Worm (Caenorhabditis elegans) whole organism, L3 larva: ENCODE measurements around the gene glb-16.

Experiments used
- R02D3.7 ChIP-seq: fragments of 150-350 bp; optimal IDR thresholded peaks from 2 replicates; lab custom pipeline; 2014; ENCODE audit warnings: missing biosample characterization, missing genetic modification characterization
- ZK546.5 ChIP-seq: sonication (generic microtip); optimal IDR thresholded peaks from 2 replicates; lab custom pipeline; 2017; ENCODE audit warnings: missing biosample characterization, missing genetic modification characterization
- aly-2 ChIP-seq: fragments of 150-350 bp; optimal IDR thresholded peaks from 2 replicates; lab custom pipeline; 2014; ENCODE audit warnings: missing biosample characterization, missing genetic modification characterization
- ceh-16 ChIP-seq: sonication (generic microtip); optimal IDR thresholded peaks from 2 replicates; lab custom pipeline; 2017; ENCODE audit warnings: missing biosample characterization, missing genetic modification characterization
- ceh-28 ChIP-seq: fragments of 150-350 bp; optimal IDR thresholded peaks from 2 replicates; lab custom pipeline; 2014; ENCODE audit warnings: missing biosample characterization, missing genetic modification reagents, missing genetic modification characterization
- ceh-82 ChIP-seq: fragments of 150-350 bp; optimal IDR thresholded peaks from 2 replicates; lab custom pipeline; 2014; ENCODE audit warnings: missing biosample characterization, missing genetic modification characterization
- ceh-9 ChIP-seq: sonication (generic microtip); optimal IDR thresholded peaks from 2 replicates; lab custom pipeline; 2018; ENCODE audit warnings: missing biosample characterization, missing genetic modification characterization
- daf-12 ChIP-seq: fragments of 150-350 bp; optimal IDR thresholded peaks from 2 replicates; lab custom pipeline; 2014; ENCODE audit warnings: missing biosample characterization, missing genetic modification reagents, missing genetic modification characterization
- egl-27 ChIP-seq: sonication (generic microtip); optimal IDR thresholded peaks from 4 replicates; lab custom pipeline; 2017; ENCODE audit warnings: missing biosample characterization, missing genetic modification reagents, missing genetic modification characterization
- egl-5 ChIP-seq: fragments of 150-350 bp; optimal IDR thresholded peaks from 2 replicates; lab custom pipeline; 2017; ENCODE audit warnings: missing biosample characterization, missing genetic modification reagents, missing genetic modification characterization, inconsistent platforms
- elt-1 ChIP-seq: fragments of 150-350 bp; optimal IDR thresholded peaks from 2 replicates; lab custom pipeline; 2014; ENCODE audit warnings: missing biosample characterization, missing genetic modification characterization
- elt-2 ChIP-seq: sonication (generic microtip); optimal IDR thresholded peaks from 2 replicates; lab custom pipeline; 2016; ENCODE audit warnings: missing genetic modification reagents, mild to moderate bottlenecking, missing genetic modification characterization, missing compliant biosample characterization
- elt-3 ChIP-seq, 3 experiments: fragments of 150-350 bp in 1 of 3; sonication (generic microtip) in 2 of 3; optimal IDR thresholded peaks; 2 replicates in 2 of 3; 4 replicates in 1 of 3; lab custom pipeline; 2014 to 2017; ENCODE audit warnings: missing biosample characterization in 3 of 3, missing genetic modification characterization in 3 of 3
- fkh-10 ChIP-seq: sonication (generic microtip); optimal IDR thresholded peaks from 2 replicates; lab custom pipeline; 2017; ENCODE audit warnings: missing biosample characterization, missing genetic modification reagents, missing genetic modification characterization
- fos-1 ChIP-seq: fragments of 150-350 bp; optimal IDR thresholded peaks from 2 replicates; lab custom pipeline; 2014; ENCODE audit warnings: missing biosample characterization, missing genetic modification characterization
- hmg-11 ChIP-seq: sonication (generic microtip); optimal IDR thresholded peaks from 2 replicates; lab custom pipeline; 2016; ENCODE audit warnings: missing genetic modification characterization, missing compliant biosample characterization
- jun-1 ChIP-seq: fragments of 150-350 bp; optimal IDR thresholded peaks from 2 replicates; lab custom pipeline; 2014; ENCODE audit warnings: missing biosample characterization, missing genetic modification reagents, missing genetic modification characterization
- lin-39 ChIP-seq: fragments of 150-350 bp; optimal IDR thresholded peaks from 2 replicates; lab custom pipeline; 2018; ENCODE audit warnings: missing biosample characterization, missing genetic modification reagents, missing genetic modification characterization
- lsy-12 ChIP-seq: sonication (generic microtip); optimal IDR thresholded peaks from 2 replicates; lab custom pipeline; 2016; ENCODE audit warnings: mild to moderate bottlenecking, missing genetic modification characterization, missing compliant biosample characterization
- mdl-1 ChIP-seq: fragments of 150-350 bp; optimal IDR thresholded peaks from 2 replicates; lab custom pipeline; 2014; ENCODE audit warnings: missing biosample characterization, missing genetic modification characterization
- mml-1 ChIP-seq: fragments of 150-350 bp; sonication (generic microtip); optimal IDR thresholded peaks from 3 replicates; lab custom pipeline; 2014; ENCODE audit warnings: missing biosample characterization, missing genetic modification characterization
- nfya-1 ChIP-seq: sonication (generic microtip); optimal IDR thresholded peaks from 2 replicates; lab custom pipeline; 2017; ENCODE audit warnings: missing genetic modification characterization, mild to moderate bottlenecking, missing compliant biosample characterization, antibody characterized with exemption, moderate library complexity; ENCODE audit not compliant: insufficient read depth
- nhr-11 ChIP-seq: fragments of 150-350 bp; optimal IDR thresholded peaks from 2 replicates; lab custom pipeline; 2014; ENCODE audit warnings: missing biosample characterization, missing genetic modification characterization
- nhr-23 ChIP-seq: fragments of 150-350 bp; optimal IDR thresholded peaks from 2 replicates; lab custom pipeline; 2014; ENCODE audit warnings: missing biosample characterization, missing genetic modification reagents, missing genetic modification characterization
- nhr-25 ChIP-seq: sonication (generic microtip); optimal IDR thresholded peaks from 2 replicates; lab custom pipeline; 2017; ENCODE audit warnings: missing biosample characterization, missing genetic modification characterization
- nhr-76 ChIP-seq: fragments of 150-350 bp; sonication (generic microtip); optimal IDR thresholded peaks from 5 replicates; lab custom pipeline; 2014; ENCODE audit warnings: missing biosample characterization, missing genetic modification characterization
- pha-4 ChIP-seq: fragments of 150-350 bp; optimal IDR thresholded peaks from 2 replicates; lab custom pipeline; 2014; ENCODE audit warnings: missing biosample characterization, missing genetic modification reagents, missing genetic modification characterization
- pqm-1 ChIP-seq: fragments of 150-350 bp; optimal IDR thresholded peaks from 2 replicates; lab custom pipeline; 2017; ENCODE audit warnings: missing biosample characterization, missing genetic modification characterization, inconsistent platforms
- sea-2 ChIP-seq: fragments of 150-350 bp; sonication (generic microtip); optimal IDR thresholded peaks from 4 replicates; lab custom pipeline; 2014; ENCODE audit warnings: missing biosample characterization, missing genetic modification reagents, missing genetic modification characterization
- skn-1 ChIP-seq: fragments of 150-350 bp; optimal IDR thresholded peaks from 2 replicates; lab custom pipeline; 2014; ENCODE audit warnings: missing biosample characterization, missing genetic modification characterization
- snpc-4 ChIP-seq: fragments of 150-350 bp; optimal IDR thresholded peaks from 2 replicates; lab custom pipeline; 2014; ENCODE audit warnings: missing biosample characterization, missing genetic modification characterization
- unc-62 ChIP-seq: fragments of 150-350 bp; sonication (generic microtip); optimal IDR thresholded peaks from 4 replicates; lab custom pipeline; 2014; ENCODE audit warnings: missing biosample characterization, missing genetic modification reagents, missing genetic modification characterization
- zag-1 ChIP-seq: fragments of 150-350 bp; optimal IDR thresholded peaks from 2 replicates; lab custom pipeline; 2014; ENCODE audit warnings: missing biosample characterization, missing genetic modification characterization
- ztf-11 ChIP-seq: fragments of 150-350 bp; optimal IDR thresholded peaks from 2 replicates; lab custom pipeline; 2014; ENCODE audit warnings: missing biosample characterization, missing genetic modification characterization
- ztf-4 ChIP-seq: fragments of 150-350 bp; optimal IDR thresholded peaks from 2 replicates; lab custom pipeline; 2014; ENCODE audit warnings: missing biosample characterization, missing genetic modification characterization

The glb-16 gene

ce11 chrX:7578308-7578707 is 38.4 kb upstream of the glb-16 start:
- peak; percentile 25 for TF ChIP-seq nfya-1
- no peak for TF ChIP-seq ceh-82 (tag; lab: Kevin White, UChicago)
- peak; percentile 46 for TF ChIP-seq mdl-1 (tag; lab: Kevin White, UChicago)
- TF ChIP-seq lin-39 (tag; lab: Kevin White, UChicago) = no peak
- peak; percentile 92 for TF ChIP-seq elt-2
- peak; percentile 75 for TF ChIP-seq pqm-1
- TF ChIP-seq, all 47 proteins: peak for 4

ce11 chrX:7577458-7578158 is 37.7 kb upstream of the glb-16 start:
- TF ChIP-seq lin-39 (tag; lab: Kevin White, UChicago) (peak; percentile 27), hmg-11 (peak; percentile 53), nhr-25 (tag; lab: Kevin White, UChicago) (peak; percentile 46), R02D3.7 (tag; lab: Kevin White, UChicago) (no peak), lsy-12 (tag; lab: Kevin White, UChicago) (no peak), pqm-1 (no peak), nhr-23 (peak; percentile 24), elt-1 (tag; lab: Kevin White, UChicago) (peak; percentile 25)
- TF ChIP-seq, all 47 proteins: peak for 5

ce11 chrX:7575939-7576338 is 36.0 kb upstream of the glb-16 start:
- TF ChIP-seq lsy-12 (tag; lab: Kevin White, UChicago) = no peak
- no peak for TF ChIP-seq nhr-76 (tag; lab: Kevin White, UChicago)
- TF ChIP-seq pqm-1 = peak; percentile 99
- no peak for TF ChIP-seq nhr-11
- no peak for TF ChIP-seq mml-1 (tag; lab: Kevin White, UChicago)
- no peak for TF ChIP-seq fkh-10 (GFP tag; lab: Kevin White, UChicago)
- TF ChIP-seq unc-62 = no peak
- TF ChIP-seq ceh-28 = peak; percentile 26
- TF ChIP-seq nfya-1 = no peak
- no peak for TF ChIP-seq daf-12 (tag; lab: Kevin White, UChicago)
- peak in 1 of 3 experiments; percentile 59 for TF ChIP-seq elt-3 (tag; optimal IDR thresholded peaks at IDR 0.05; lab: Kevin White, UChicago)
- TF ChIP-seq elt-2 = peak; percentile 91
- no peak for TF ChIP-seq zag-1 (tag; lab: Kevin White, UChicago)
- peak; percentile 17 for TF ChIP-seq jun-1 (tag; lab: Kevin White, UChicago)
- peak; percentile 39 for TF ChIP-seq nhr-25 (tag; lab: Kevin White, UChicago)

- no peak for TF ChIP-seq ztf-4 (tag; lab: Kevin White, UChicago)
- TF ChIP-seq pha-4 (tag; lab: Kevin White, UChicago) = peak; percentile 24
- TF ChIP-seq, all 47 proteins: peak for 1
These were observed 33.7 kb upstream of the glb-16 start for ce11 chrX:7573629-7574028.

- no peak for TF ChIP-seq ceh-16 (tag; lab: Kevin White, UChicago)
- no peak for TF ChIP-seq ceh-82 (tag; lab: Kevin White, UChicago)
- no peak for TF ChIP-seq ceh-9 (tag; lab: Kevin White, UChicago)
- no peak for TF ChIP-seq ZK546.5 (tag; lab: Kevin White, UChicago)
These were observed 33.5 kb upstream of the glb-16 start, which contains the start of the genes unc-98 and F08C6.18 for ce11 chrX:7573572-7573628. unc-98 (minus strand) TSS chrX:7573619. F08C6.18 (minus strand) TSS chrX:7573628.

- TF ChIP-seq snpc-4 (tag; lab: Kevin White, UChicago) = no peak
- TF ChIP-seq mdl-1 (tag; lab: Kevin White, UChicago) = no peak
- TF ChIP-seq fos-1 (tag; lab: Kevin White, UChicago) = no peak
These were observed 33.2 kb upstream of the glb-16 start for ce11 chrX:7573172-7573571.

ce11 chrX:7572057-7572456 is 32.1 kb upstream of the glb-16 start, which contains the start of gene pcyt-1:
pcyt-1 (plus strand) TSS chrX:7572357.
- TF ChIP-seq aly-2 (tag; lab: Kevin White, UChicago) = no peak
- no peak for TF ChIP-seq skn-1 (tag; lab: Kevin White, UChicago)
- no peak for TF ChIP-seq egl-5 (tag; lab: Kevin White, UChicago)
- TF ChIP-seq pqm-1 = no peak
- no peak for TF ChIP-seq sea-2 (GFP tag; lab: Kevin White, UChicago)
- TF ChIP-seq ztf-11 (tag; lab: Kevin White, UChicago) = no peak
- no peak for TF ChIP-seq egl-27 (tag; lab: Kevin White, UChicago)
- no peak for TF ChIP-seq hmg-11
- no peak for TF ChIP-seq ceh-16 (tag; lab: Kevin White, UChicago)
- TF ChIP-seq, all 47 proteins: peak for 0
